Worm (Caenorhabditis elegans): ENCODE data around the gene pxn-1.

- TF ChIP-seq ama-1 (optimal IDR thresholded peaks at IDR 0.05), result no peak
- TF ChIP-seq ceh-36 (tag; optimal IDR thresholded peaks at IDR 0.05), result no peak
These were observed 26.3 kb downstream of the pxn-1 start, which contains the start of the genes F45F2.11 and otpl-7 for ce11 chrV:8520846-8521553.
